Fruit fly (Drosophila melanogaster): ENCODE data around the gene Cpr76Bc.

dm6 chr3L:19483007-19483406 lies 37.7 kb upstream of the Cpr76Bc start:
- TF ChIP-seq cnc (optimal IDR thresholded peaks at IDR 0.05): no peak
- TF ChIP-seq cic (GFP tag; optimal IDR thresholded peaks at IDR 0.05): no peak
- TF ChIP-seq CG5204 (GFP tag; optimal IDR thresholded peaks at IDR 0.05): no peak
- no peak for TF ChIP-seq CG1620 (GFP tag; optimal IDR thresholded peaks at IDR 0.05)
- TF ChIP-seq CG7045 (GFP tag; optimal IDR thresholded peaks at IDR 0.05): no peak
- no peak for TF ChIP-seq tj (GFP tag; optimal IDR thresholded peaks at IDR 0.05)
- TF ChIP-seq CG14711 (tag; optimal IDR thresholded peaks at IDR 0.05): no peak
- no peak for TF ChIP-seq CG11617 (GFP tag; optimal IDR thresholded peaks at IDR 0.05)
- no peak for TF ChIP-seq Hr96 (GFP tag; optimal IDR thresholded peaks at IDR 0.05)
- TF ChIP-seq Mnt (GFP tag; optimal IDR thresholded peaks at IDR 0.05): no peak
- peak; percentile 49 for TF ChIP-seq kay (GFP tag; ENCODE audit: borderline replicate concordance)
- TF ChIP-seq Crg-1 (GFP tag; optimal IDR thresholded peaks at IDR 0.05): no peak
- TF ChIP-seq CG12768 (GFP tag; optimal IDR thresholded peaks at IDR 0.05): no peak
- TF ChIP-seq bab1 (GFP tag; optimal IDR thresholded peaks at IDR 0.05): no peak
